Fruit fly (Drosophila melanogaster) whole organism, prepupa: ENCODE data around the gene mbm.

Experiments
- Blimp-1 ChIP-seq: fragments of 200-800 bp; sonication (Bioruptor generic); optimal IDR thresholded peaks from 3 replicates; lab custom pipeline; 2017; ENCODE audit warnings: missing biosample characterization, missing genetic modification characterization, mild to moderate bottlenecking, moderate library complexity, missing genetic modification reagents
- CG10631 ChIP-seq: fragments of 200-800 bp; sonication (Bioruptor generic); optimal IDR thresholded peaks from 2 replicates; lab custom pipeline; 2016; ENCODE audit warnings: missing biosample characterization, missing genetic modification characterization
- CG10669 ChIP-seq: fragments of 200-800 bp; sonication (Bioruptor generic); optimal IDR thresholded peaks from 3 replicates; lab custom pipeline; 2018; ENCODE audit warnings: missing biosample characterization, mild to moderate bottlenecking, missing genetic modification characterization, moderate library complexity
- CG11294 ChIP-seq: fragments of 200-800 bp; sonication (Bioruptor generic); IDR thresholded peaks from 2 replicates; pipeline ENCODE4 v1.3.6; 2022; ENCODE audit warnings: missing biosample characterization, missing genetic modification characterization
- CG11762 ChIP-seq: fragments of 200-800 bp; sonication (Bioruptor generic); optimal IDR thresholded peaks from 3 replicates; lab custom pipeline; 2016; ENCODE audit warnings: missing biosample characterization, missing genetic modification characterization; ENCODE audit not compliant: insufficient read depth
- CG15336 ChIP-seq: fragments of 200-800 bp; sonication (Bioruptor generic); IDR thresholded peaks from 2 replicates; pipeline ENCODE4 v1.3.6; 2022; ENCODE audit warnings: missing biosample characterization, missing genetic modification characterization
- CG16779 ChIP-seq: fragments of 200-800 bp; sonication (Bioruptor generic); optimal IDR thresholded peaks from 3 replicates; lab custom pipeline; 2017; ENCODE audit warnings: missing biosample characterization, mild to moderate bottlenecking, missing genetic modification characterization
- CG3032 ChIP-seq: fragments of 200-800 bp; optimal IDR thresholded peaks from 2 replicates; lab custom pipeline; 2019; ENCODE audit warnings: missing biosample characterization, mild to moderate bottlenecking, missing genetic modification characterization, moderate library complexity
- CG31627 ChIP-seq: fragments of 200-800 bp; sonication (Bioruptor generic); optimal IDR thresholded peaks from 3 replicates; lab custom pipeline; 2016; ENCODE audit warnings: missing biosample characterization, missing genetic modification characterization
- CG32006 ChIP-seq: fragments of 200-800 bp; sonication (Bioruptor generic); optimal IDR thresholded peaks from 3 replicates; lab custom pipeline; 2017; ENCODE audit warnings: missing biosample characterization, mild to moderate bottlenecking, missing genetic modification characterization
- CG34406 ChIP-seq: fragments of 200-800 bp; sonication (Bioruptor generic); optimal IDR thresholded peaks from 3 replicates; lab custom pipeline; 2016; ENCODE audit warnings: missing biosample characterization, missing genetic modification characterization
- CG3919 ChIP-seq: fragments of 200-800 bp; sonication (Bioruptor generic); optimal IDR thresholded peaks from 3 replicates; lab custom pipeline; 2016; ENCODE audit warnings: missing biosample characterization, missing genetic modification characterization
- CG4318 ChIP-seq: fragments of 200-800 bp; sonication (Bioruptor generic); optimal IDR thresholded peaks from 3 replicates; lab custom pipeline; 2017; ENCODE audit warnings: missing biosample characterization, mild to moderate bottlenecking, missing genetic modification characterization
- CG6276 ChIP-seq: fragments of 200-800 bp; sonication (Bioruptor generic); optimal IDR thresholded peaks from 2 replicates; lab custom pipeline; 2017; ENCODE audit warnings: missing biosample characterization, mild to moderate bottlenecking, missing genetic modification characterization
- CG6792 ChIP-seq: fragments of 200-800 bp; sonication (Bioruptor generic); optimal IDR thresholded peaks from 3 replicates; lab custom pipeline; 2016; ENCODE audit warnings: missing biosample characterization, missing genetic modification characterization
- CG6808 ChIP-seq: fragments of 200-800 bp; sonication (Bioruptor generic); optimal IDR thresholded peaks from 3 replicates; lab custom pipeline; 2017; ENCODE audit warnings: missing biosample characterization, missing genetic modification characterization, mild to moderate bottlenecking, moderate library complexity, missing genetic modification reagents
- CG6854 ChIP-seq: fragments of 200-800 bp; sonication (Bioruptor generic); optimal IDR thresholded peaks from 2 replicates; lab custom pipeline; 2017; ENCODE audit warnings: missing biosample characterization, mild to moderate bottlenecking, missing genetic modification characterization
- CG7368 ChIP-seq: fragments of 200-800 bp; sonication (Bioruptor generic); optimal IDR thresholded peaks from 3 replicates; lab custom pipeline; 2016; ENCODE audit warnings: missing biosample characterization, missing genetic modification characterization
- CG8119 ChIP-seq: fragments of 200-800 bp; sonication (Bioruptor generic); IDR thresholded peaks from 3 replicates; pipeline ENCODE4 v1.3.6; 2022; ENCODE audit warnings: missing biosample characterization, missing genetic modification characterization
- Eip75B ChIP-seq: fragments of 200-800 bp; sonication (Bioruptor generic); optimal IDR thresholded peaks from 3 replicates; lab custom pipeline; 2016; ENCODE audit warnings: missing biosample characterization, missing genetic modification characterization
- Eip78C ChIP-seq: fragments of 200-800 bp; sonication (Bioruptor generic); peaks from one replicate; lab custom pipeline; 2016; ENCODE audit warnings: missing biosample characterization, missing genetic modification characterization
- Eip93F ChIP-seq: fragments of 200-800 bp; sonication (Bioruptor generic); optimal IDR thresholded peaks from 2 replicates; lab custom pipeline; 2016; ENCODE audit warnings: missing biosample characterization, mild to moderate bottlenecking, missing genetic modification characterization
- Ets21C ChIP-seq: fragments of 200-800 bp; sonication (Bioruptor generic); optimal IDR thresholded peaks from 3 replicates; lab custom pipeline; 2016; ENCODE audit warnings: missing biosample characterization, missing genetic modification characterization
- Ets96B ChIP-seq: fragments of 200-800 bp; optimal IDR thresholded peaks from 2 replicates; lab custom pipeline; 2019; ENCODE audit warnings: missing biosample characterization, mild to moderate bottlenecking, missing genetic modification characterization, moderate library complexity
- Hr38 ChIP-seq: sonication (Bioruptor generic); optimal IDR thresholded peaks from 2 replicates; lab custom pipeline; 2016; ENCODE audit warnings: missing biosample characterization, missing genetic modification characterization
- Hr39 ChIP-seq: fragments of 200-800 bp; sonication (Bioruptor generic); optimal IDR thresholded peaks from 2 replicates; lab custom pipeline; 2016; ENCODE audit warnings: missing biosample characterization, missing genetic modification characterization
- Lpt ChIP-seq: fragments of 200-800 bp; sonication (Bioruptor generic); optimal IDR thresholded peaks from 3 replicates; lab custom pipeline; 2016; ENCODE audit warnings: missing biosample characterization, missing genetic modification characterization
- OdsH ChIP-seq: fragments of 200-800 bp; sonication (Bioruptor generic); optimal IDR thresholded peaks from 3 replicates; lab custom pipeline; 2016; ENCODE audit warnings: missing biosample characterization, missing genetic modification characterization
- Smox ChIP-seq: fragments of 200-800 bp; sonication (Bioruptor generic); optimal IDR thresholded peaks from 3 replicates; lab custom pipeline; 2016; ENCODE audit warnings: missing biosample characterization, missing genetic modification characterization
- Sox14 ChIP-seq: fragments of 200-800 bp; sonication (Bioruptor generic); optimal IDR thresholded peaks from 3 replicates; lab custom pipeline; 2016; ENCODE audit warnings: missing biosample characterization, missing genetic modification characterization
- Sox15 ChIP-seq: fragments of 200-800 bp; sonication (Bioruptor generic); optimal IDR thresholded peaks from 3 replicates; lab custom pipeline; 2016; ENCODE audit warnings: missing biosample characterization, missing genetic modification characterization
- achi ChIP-seq: fragments of 200-800 bp; sonication (Bioruptor generic); optimal IDR thresholded peaks from 3 replicates; lab custom pipeline; 2016; ENCODE audit warnings: missing biosample characterization, missing genetic modification characterization
- cyc ChIP-seq: fragments of 200-800 bp; sonication (Bioruptor generic); optimal IDR thresholded peaks from 3 replicates; lab custom pipeline; 2016; ENCODE audit warnings: missing biosample characterization, missing genetic modification characterization
- dsx ChIP-seq: fragments of 200-800 bp; optimal IDR thresholded peaks from 3 replicates; lab custom pipeline; 2019; ENCODE audit warnings: missing biosample characterization, mild to moderate bottlenecking, missing genetic modification characterization, moderate library complexity; ENCODE audit not compliant: poor library complexity, severe bottlenecking
- eg ChIP-seq: fragments of 200-800 bp; sonication (Bioruptor generic); IDR thresholded peaks from 3 replicates; pipeline ENCODE4 v1.3.6; 2022; ENCODE audit warnings: missing biosample characterization, missing genetic modification characterization
- esn ChIP-seq: fragments of 200-800 bp; sonication (Bioruptor generic); optimal IDR thresholded peaks from 2 replicates; lab custom pipeline; 2016; ENCODE audit warnings: missing biosample characterization, mild to moderate bottlenecking, missing genetic modification characterization, moderate library complexity
- fd59A ChIP-seq: fragments of 200-800 bp; sonication (Bioruptor generic); optimal IDR thresholded peaks from 2 replicates; lab custom pipeline; 2017; ENCODE audit warnings: missing biosample characterization, mild to moderate bottlenecking, missing genetic modification characterization, missing genetic modification reagents
- fd85E ChIP-seq: fragments of 200-800 bp; sonication (Bioruptor generic); optimal IDR thresholded peaks from 3 replicates; lab custom pipeline; 2016; ENCODE audit warnings: missing biosample characterization, missing genetic modification characterization
- fkh ChIP-seq: fragments of 200-800 bp; sonication (Bioruptor generic); optimal IDR thresholded peaks from 3 replicates; lab custom pipeline; 2017; ENCODE audit warnings: missing biosample characterization, mild to moderate bottlenecking, missing genetic modification characterization, moderate library complexity
- lz ChIP-seq: fragments of 200-800 bp; sonication (Bioruptor generic); optimal IDR thresholded peaks from 3 replicates; lab custom pipeline; 2016; ENCODE audit warnings: missing biosample characterization, missing genetic modification characterization
- salr ChIP-seq, 2 experiments: fragments of 200-800 bp; sonication (Bioruptor generic); optimal IDR thresholded peaks; 3 replicates each; lab custom pipeline; 2016 to 2018; ENCODE audit warnings: missing biosample characterization in 2 of 2, missing genetic modification characterization in 2 of 2, mild to moderate bottlenecking in 1 of 2
- svp ChIP-seq: fragments of 200-800 bp; sonication (Bioruptor generic); peaks from one replicate; lab custom pipeline; 2016; ENCODE audit warnings: missing biosample characterization, missing genetic modification characterization
- topi ChIP-seq: fragments of 200-800 bp; sonication (Bioruptor generic); optimal IDR thresholded peaks from 3 replicates; lab custom pipeline; 2016; ENCODE audit warnings: missing biosample characterization, missing genetic modification characterization
- vri ChIP-seq: fragments of 200-800 bp; sonication (Bioruptor generic); optimal IDR thresholded peaks from 3 replicates; lab custom pipeline; 2016; ENCODE audit warnings: missing biosample characterization, mild to moderate bottlenecking, missing genetic modification characterization

Gene mbm

dm6 chr2L:224599-225385, 48.7 kb downstream of the mbm start (continued):
- TF ChIP-seq CG31627 (GFP tag; lab: Kevin White, UChicago) (peak; percentile 88), CG7368 (peak; percentile 85), Hr39 (GFP tag; lab: Kevin White, UChicago) (peak; percentile 87), CG10669 (peak; percentile 91), Ets21C (GFP tag; lab: Kevin White, UChicago) (peak; percentile 81), CG11294 (GFP tag; lab: Robert Waterston, UW) (peak; percentile 50; the same call in 1 of the 2 replicates), fd85E (GFP tag; lab: Kevin White, UChicago) (peak; percentile 54), Eip93F (GFP tag; lab: Kevin White, UChicago) (peak; percentile 77), svp (GFP tag; lab: Kevin White, UChicago) (peak; percentile 96), CG34406 (peak; percentile 80), topi (GFP tag; lab: Kevin White, UChicago) (peak; percentile 90), CG8119 (GFP tag; lab: Robert Waterston, UW) (peak; percentile 74), salr (GFP tag; optimal IDR thresholded peaks at IDR 0.05; lab: Kevin White, UChicago) (peak; percentile 87 to 94), Eip78C (GFP tag; lab: Kevin White, UChicago) (peak; percentile 97), CG6854 (GFP tag; lab: Kevin White, UChicago) (peak; percentile 11)
- TF ChIP-seq, all 60 proteins: peak for 57

DNA sequence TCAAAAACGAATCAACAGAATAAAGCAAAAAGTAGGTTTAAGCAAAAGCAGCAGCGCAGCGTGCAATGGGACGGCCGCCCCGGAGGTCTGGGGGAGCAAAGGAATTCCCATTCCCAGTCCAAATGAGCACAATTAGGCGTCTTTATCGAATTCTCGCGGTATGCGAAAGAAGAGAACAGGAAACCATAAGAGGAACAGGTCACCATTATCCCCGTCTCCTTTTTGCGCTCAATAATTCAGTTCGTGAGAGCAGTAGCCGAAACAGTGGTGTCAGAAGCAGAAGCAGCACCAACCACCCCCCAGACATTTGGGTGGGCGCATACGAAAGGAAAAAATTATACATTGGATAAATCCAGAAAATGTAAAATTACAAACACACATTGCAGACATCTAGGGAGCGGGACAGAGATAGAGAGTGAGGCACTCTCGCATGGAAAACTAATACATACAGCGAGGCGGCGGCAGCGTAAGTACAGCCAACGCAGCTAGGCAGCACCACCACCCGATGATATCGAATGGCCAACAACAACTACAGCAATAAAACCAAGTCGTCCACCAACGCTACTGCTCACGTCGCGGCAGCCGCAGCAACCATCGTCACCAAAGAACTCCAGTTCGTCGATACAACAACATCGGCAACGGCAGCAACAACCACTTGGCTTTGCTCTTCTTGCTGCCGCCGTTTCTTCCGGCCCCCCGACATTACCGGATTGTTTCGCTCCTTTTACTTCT, 49.5 kb downstream of the mbm start:
- TF ChIP-seq CG7368 = no peak
- no peak for TF ChIP-seq CG6792
- TF ChIP-seq OdsH = no peak
- no peak for TF ChIP-seq Ets21C (GFP tag; lab: Kevin White, UChicago)
- no peak for TF ChIP-seq dsx (GFP tag; lab: Kevin White, UChicago)
- no peak for TF ChIP-seq CG6276 (GFP tag; lab: Kevin White, UChicago)
- TF ChIP-seq Eip75B = no peak
- TF ChIP-seq Sox15 = no peak
- no peak for TF ChIP-seq CG4318
- TF ChIP-seq cyc (GFP tag; lab: Kevin White, UChicago) = no peak
- TF ChIP-seq CG10631 (GFP tag; lab: Kevin White, UChicago) = no peak
- no peak for TF ChIP-seq fd85E (GFP tag; lab: Kevin White, UChicago)
- TF ChIP-seq vri = no peak
- TF ChIP-seq CG16779 = no peak
- TF ChIP-seq Ets96B (tag; lab: Kevin White, UChicago) = no peak
- no peak for TF ChIP-seq Eip93F (GFP tag; lab: Kevin White, UChicago)
- no peak for TF ChIP-seq topi (GFP tag; lab: Kevin White, UChicago)
- no peak for TF ChIP-seq CG3032 (tag; lab: Kevin White, UChicago)
- no peak for TF ChIP-seq Lpt (GFP tag; lab: Kevin White, UChicago)
- TF ChIP-seq fd59A (GFP tag; lab: Kevin White, UChicago) = no peak
- TF ChIP-seq, all 60 proteins: peak for 0

DNA sequence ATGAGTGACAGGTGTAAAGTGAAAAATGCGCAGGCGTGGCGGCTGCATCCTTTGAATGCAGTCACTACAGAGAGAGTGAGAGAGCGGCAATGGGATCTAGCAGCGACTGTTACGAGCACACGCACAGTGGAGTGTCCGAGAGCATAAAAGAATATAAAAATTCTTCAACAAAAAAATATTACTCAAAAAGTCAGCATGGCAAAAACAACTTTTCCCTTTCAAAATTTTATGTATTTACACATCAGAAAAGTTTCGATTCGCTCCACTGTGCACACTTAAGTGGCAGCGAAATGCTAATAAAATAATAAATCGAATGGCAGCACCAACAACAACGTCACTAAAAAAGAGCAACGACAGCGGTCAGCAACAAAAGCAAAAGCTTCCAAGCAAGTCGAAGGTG, 50.2 kb downstream of the mbm start:
- TF ChIP-seq Smox (peak; percentile 87), CG11294 (GFP tag; lab: Robert Waterston, UW) (peak; percentile 91), vri (peak; percentile 90), CG6808 (GFP tag; lab: Kevin White, UChicago) (peak; percentile 90), achi (peak; percentile 96), CG32006 (GFP tag; lab: Kevin White, UChicago) (peak; percentile 95), CG11762 (GFP tag; lab: Kevin White, UChicago) (peak; percentile 87), lz (GFP tag; lab: Kevin White, UChicago) (peak; percentile 92), Blimp-1 (GFP tag; lab: Kevin White, UChicago) (peak; percentile 61), CG10631 (GFP tag; lab: Kevin White, UChicago) (peak; percentile 94), CG3919 (peak; percentile 97), dsx (GFP tag; lab: Kevin White, UChicago) (peak; percentile 84), CG31627 (GFP tag; lab: Kevin White, UChicago) (peak; percentile 91), CG34406 (peak; percentile 90), Sox14 (peak; percentile 97), CG15336 (peak; percentile 95), CG6792 (peak; percentile 92), Sox15 (peak; percentile 88), fkh (GFP tag; lab: Kevin White, UChicago) (peak; percentile 34), Hr38 (GFP tag; lab: Kevin White, UChicago) (peak; percentile 29), CG10669 (peak; percentile 93), eg (GFP tag; lab: Robert Waterston, UW) (peak; percentile 97), esn (peak; percentile 94)
